Fruit fly (Drosophila melanogaster): ENCODE results near the gene futsch.

The futsch gene

DNA sequence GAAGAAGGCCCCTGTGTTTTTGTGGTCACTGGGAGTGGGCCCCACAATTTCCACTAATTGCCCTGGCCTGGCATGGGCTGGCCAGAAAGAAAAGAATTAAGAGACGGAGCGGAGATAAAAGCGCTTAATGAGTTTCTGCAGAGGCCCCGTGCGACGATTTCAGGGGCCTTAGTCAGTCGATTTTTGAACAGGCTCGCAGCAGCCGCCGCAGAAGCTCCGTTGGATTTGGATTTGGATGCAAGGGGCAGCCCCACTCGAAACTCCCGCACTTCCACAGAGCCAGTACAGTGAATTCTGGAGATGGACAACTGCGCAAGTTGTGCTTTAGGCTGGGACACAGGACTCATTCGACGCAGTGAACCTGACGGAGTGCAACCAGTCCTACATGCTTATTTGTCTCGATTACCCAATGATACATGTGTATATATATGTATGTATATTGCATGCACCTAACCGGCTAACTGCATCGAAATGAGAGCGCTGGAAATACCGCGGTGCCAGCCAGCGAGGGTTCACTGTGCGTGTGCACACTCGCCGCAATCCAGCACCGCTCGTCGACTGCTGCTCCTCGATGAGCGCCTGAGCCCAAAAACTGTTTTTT is 10.3 kb upstream of the futsch start (continued):
- TF ChIP-seq CG1603 (tag; optimal IDR thresholded peaks at IDR 0.05) (peak; percentile 81), bsh (GFP tag; optimal IDR thresholded peaks at IDR 0.05) (peak in 1 of 2 experiments; percentile 64), Hmr (GFP tag; optimal IDR thresholded peaks at IDR 0.05) (peak; percentile 71), CG2712 (tag; optimal IDR thresholded peaks at IDR 0.05) (peak; percentile 67), peb (GFP tag; IDR thresholded peaks at IDR 0.05) (peak; percentile 49), inv (GFP tag; IDR thresholded peaks at IDR 0.05; ENCODE audit: partially characterized antibody) (no peak), wor (GFP tag; IDR thresholded peaks at IDR 0.05) (peak; percentile 47; the same call in 1 of the 2 replicates), CG31388 (GFP tag; optimal IDR thresholded peaks at IDR 0.05) (no peak), bcd (GFP tag; optimal IDR thresholded peaks at IDR 0.05) (peak; percentile 71), cg (GFP tag; optimal IDR thresholded peaks at IDR 0.05) (no peak), z (GFP tag; IDR thresholded peaks at IDR 0.05) (no peak), chinmo (GFP tag; IDR thresholded peaks at IDR 0.05; ENCODE audit: partially characterized antibody) (no peak), sna (GFP tag; IDR thresholded peaks at IDR 0.05; ENCODE audit: partially characterized antibody) (no peak), Ada2b (GFP tag; IDR thresholded peaks at IDR 0.05) (peak; percentile 70), CG4617 (GFP tag; optimal IDR thresholded peaks at IDR 0.05; ENCODE audit: borderline replicate concordance) (peak; percentile 9), CG7786 (GFP tag; optimal IDR thresholded peaks at IDR 0.05) (peak; percentile 65), Eip74EF (GFP tag; optimal IDR thresholded peaks at IDR 0.05) (no peak), Dp (GFP tag; optimal IDR thresholded peaks at IDR 0.05) (no peak), CG6765 (GFP tag; optimal IDR thresholded peaks at IDR 0.05) (no peak), CG7372 (GFP tag; IDR thresholded peaks at IDR 0.05) (peak; percentile 62), sob (GFP tag; IDR thresholded peaks at IDR 0.05) (peak; percentile 65), CG12391 (tag; optimal IDR thresholded peaks at IDR 0.05) (peak; percentile 64), caup (GFP tag; optimal IDR thresholded peaks at IDR 0.05; ENCODE audit: severe bottlenecking) (peak; percentile 66), ara (GFP tag; IDR thresholded peaks at IDR 0.05) (peak; percentile 55; the same call in 1 of the 2 replicates), sim (GFP tag; IDR thresholded peaks at IDR 0.05) (no peak), CG10431 (GFP tag; optimal IDR thresholded peaks at IDR 0.05) (no peak), twi (tag; optimal IDR thresholded peaks at IDR 0.05) (no peak), wdn (GFP tag; IDR thresholded peaks at IDR 0.05) (no peak; the same call in 1 of the 2 replicates), CG6272 (GFP tag; IDR thresholded peaks at IDR 0.05) (peak; percentile 64), al (GFP tag; IDR thresholded peaks at IDR 0.05) (peak; percentile 52), pho (GFP tag; optimal IDR thresholded peaks at IDR 0.05) (peak; percentile 54), CG2889 (GFP tag; IDR thresholded peaks at IDR 0.05) (peak; percentile 23; the same call in 1 of the 3 replicates), Med (GFP tag) (peak; percentile 91), D (optimal IDR thresholded peaks at IDR 0.05) (no peak), D (GFP tag; optimal IDR thresholded peaks at IDR 0.05) (peak; percentile 58), CG12104 (GFP tag; optimal IDR thresholded peaks at IDR 0.05) (peak; percentile 40), nmo (GFP tag; optimal IDR thresholded peaks at IDR 0.05) (peak; percentile 73), CG11398 (GFP tag; optimal IDR thresholded peaks at IDR 0.05) (peak; percentile 30), CG10274 (GFP tag; optimal IDR thresholded peaks at IDR 0.05) (peak; percentile 4), lilli (GFP tag; optimal IDR thresholded peaks at IDR 0.05) (peak; percentile 73), CG7271 (tag; optimal IDR thresholded peaks at IDR 0.05) (no peak), Tbp (GFP tag; optimal IDR thresholded peaks at IDR 0.05) (no peak), CG10654 (GFP tag; optimal IDR thresholded peaks at IDR 0.05) (no peak), gcm2 (GFP tag; optimal IDR thresholded peaks at IDR 0.05) (no peak), Xbp1 (GFP tag; optimal IDR thresholded peaks at IDR 0.05) (peak; percentile 63), CG9609 (GFP tag; optimal IDR thresholded peaks at IDR 0.05) (peak; percentile 28), CG6854 (GFP tag; optimal IDR thresholded peaks at IDR 0.05) (peak; percentile 32), CG9932 (GFP tag; IDR thresholded peaks at IDR 0.05) (peak; percentile 67), CG4707 (GFP tag; optimal IDR thresholded peaks at IDR 0.05) (peak; percentile 20), schlank (tag; optimal IDR thresholded peaks at IDR 0.05) (peak; percentile 12)

Measured in whole organism, embryonic.